Worm (Caenorhabditis elegans) whole organism, mixed stage, embryonic: ENCODE results near the gene lnp-1.
A peak's percentile ranks its signal among the peaks of the same experiment; 100 is the strongest.

ENCODE experiments used
- bed-3 ChIP-seq: fragments of 200-800 bp; sonication (Bioruptor generic); optimal IDR thresholded peaks from 3 replicates; lab custom pipeline; 2018; ENCODE audit warnings: mild to moderate bottlenecking, missing genetic modification characterization, moderate library complexity, missing compliant biosample characterization
- blmp-1 ChIP-seq: fragments of 150-350 bp; optimal IDR thresholded peaks from 2 replicates; lab custom pipeline; 2014; ENCODE audit warnings: missing biosample characterization, missing genetic modification characterization
- ceh-39 ChIP-seq: fragments of 150-350 bp; optimal IDR thresholded peaks from 2 replicates; lab custom pipeline; 2014; ENCODE audit warnings: missing biosample characterization, missing genetic modification characterization
- ceh-43 ChIP-seq: fragments of 200-800 bp; sonication (Bioruptor generic); optimal IDR thresholded peaks from 2 replicates; lab custom pipeline; 2018; ENCODE audit warnings: mild to moderate bottlenecking, missing genetic modification characterization, moderate library complexity, missing compliant biosample characterization
- ceh-83 ChIP-seq: fragments of 200-800 bp; sonication (Bioruptor generic); optimal IDR thresholded peaks from 2 replicates; lab custom pipeline; 2018; ENCODE audit warnings: mild to moderate bottlenecking, missing genetic modification characterization, missing compliant biosample characterization
- ces-1 ChIP-seq: fragments of 150-350 bp; optimal IDR thresholded peaks from 2 replicates; lab custom pipeline; 2014; ENCODE audit warnings: missing biosample characterization, missing genetic modification reagents, missing genetic modification characterization
- cnd-1 ChIP-seq: fragments of 200-800 bp; sonication (Bioruptor generic); optimal IDR thresholded peaks from 2 replicates; lab custom pipeline; 2018; ENCODE audit warnings: mild to moderate bottlenecking, missing genetic modification characterization, missing compliant biosample characterization
- drap-1 ChIP-seq: fragments of 200-800 bp; sonication (Bioruptor generic); optimal IDR thresholded peaks from 3 replicates; lab custom pipeline; 2018; ENCODE audit warnings: mild to moderate bottlenecking, missing genetic modification characterization, missing compliant biosample characterization
- elt-1 ChIP-seq: sonication (generic microtip); optimal IDR thresholded peaks from 2 replicates; lab custom pipeline; 2017; ENCODE audit warnings: missing genetic modification characterization, mild to moderate bottlenecking, missing compliant biosample characterization, antibody characterized with exemption, moderate library complexity, borderline replicate concordance; ENCODE audit not compliant: insufficient read depth
- flh-1 ChIP-seq: fragments of 200-800 bp; sonication (Bioruptor generic); optimal IDR thresholded peaks from 2 replicates; lab custom pipeline; 2018; ENCODE audit warnings: mild to moderate bottlenecking, missing genetic modification characterization, moderate library complexity, missing compliant biosample characterization
- ham-2 ChIP-seq: fragments of 200-800 bp; sonication (Bioruptor generic); optimal IDR thresholded peaks from 2 replicates; lab custom pipeline; 2018; ENCODE audit warnings: mild to moderate bottlenecking, missing genetic modification characterization, missing compliant biosample characterization
- hlh-1 ChIP-seq: fragments of 150-350 bp; optimal IDR thresholded peaks from 2 replicates; lab custom pipeline; 2014; ENCODE audit warnings: missing biosample characterization, missing genetic modification reagents, missing genetic modification characterization
- lin-13 ChIP-seq: fragments of 150-350 bp; optimal IDR thresholded peaks from 2 replicates; lab custom pipeline; 2014; ENCODE audit warnings: missing biosample characterization, missing genetic modification characterization
- lin-32 ChIP-seq: fragments of 200-800 bp; sonication (Bioruptor generic); optimal IDR thresholded peaks from 2 replicates; lab custom pipeline; 2018; ENCODE audit warnings: mild to moderate bottlenecking, missing genetic modification characterization, missing compliant biosample characterization
- lsy-2 ChIP-seq: fragments of 150-350 bp; optimal IDR thresholded peaks from 2 replicates; lab custom pipeline; 2014; ENCODE audit warnings: missing biosample characterization, missing genetic modification characterization
- mab-5 ChIP-seq: fragments of 150-350 bp; optimal IDR thresholded peaks from 2 replicates; lab custom pipeline; 2014; ENCODE audit warnings: missing biosample characterization, missing genetic modification characterization
- mls-2 ChIP-seq: sonication (generic microtip); optimal IDR thresholded peaks from 2 replicates; lab custom pipeline; 2016; ENCODE audit warnings: mild to moderate bottlenecking, missing genetic modification characterization, moderate library complexity, missing compliant biosample characterization
- nhr-28 ChIP-seq: fragments of 150-350 bp; optimal IDR thresholded peaks from 2 replicates; lab custom pipeline; 2014; ENCODE audit warnings: missing biosample characterization, missing genetic modification characterization
- pha-4 ChIP-seq: fragments of 150-350 bp; optimal IDR thresholded peaks from 2 replicates; lab custom pipeline; 2018; ENCODE audit warnings: missing biosample characterization, missing genetic modification reagents, missing genetic modification characterization
- snpc-4 ChIP-seq: fragments of 150-350 bp; optimal IDR thresholded peaks from 2 replicates; lab custom pipeline; 2014; ENCODE audit warnings: missing biosample characterization, missing genetic modification characterization
- sptf-1 ChIP-seq: sonication (generic microtip); optimal IDR thresholded peaks from 2 replicates; lab custom pipeline; 2017; ENCODE audit warnings: mild to moderate bottlenecking, missing genetic modification characterization, moderate library complexity, missing compliant biosample characterization
- tbx-8 ChIP-seq: fragments of 200-800 bp; sonication (Bioruptor generic); optimal IDR thresholded peaks from 2 replicates; lab custom pipeline; 2018; ENCODE audit warnings: mild to moderate bottlenecking, missing genetic modification characterization, moderate library complexity, missing compliant biosample characterization
- unc-120 ChIP-seq: sonication (generic microtip); optimal IDR thresholded peaks from 2 replicates; lab custom pipeline; 2017; ENCODE audit warnings: missing genetic modification characterization, missing compliant biosample characterization; ENCODE audit not compliant: poor library complexity, severe bottlenecking
- unc-39 ChIP-seq: fragments of 150-350 bp; optimal IDR thresholded peaks from 2 replicates; lab custom pipeline; 2014; ENCODE audit warnings: missing biosample characterization, missing genetic modification characterization
- unc-62 ChIP-seq: fragments of 150-350 bp; optimal IDR thresholded peaks from 2 replicates; lab custom pipeline; 2014; ENCODE audit warnings: missing biosample characterization, missing genetic modification reagents, missing genetic modification characterization
- ztf-11 ChIP-seq: fragments of 150-350 bp; optimal IDR thresholded peaks from 2 replicates; lab custom pipeline; 2014; ENCODE audit warnings: missing biosample characterization, missing genetic modification characterization

The lnp-1 gene

ce11 chrX:4564717-4565316 lies 23.7 kb upstream of the lnp-1 start, which contains the start of gene amt-4:
Gene amt-4 (plus strand): TSS chrX:4565302.
- TF ChIP-seq elt-1 (no peak), ces-1 (GFP tag; lab: Kevin White, UChicago) (no peak)
- TF ChIP-seq, all 35 proteins: peak for 0

- TF ChIP-seq nhr-28 (tag; lab: Kevin White, UChicago): no peak
- TF ChIP-seq lin-32: no peak
- TF ChIP-seq mls-2 (tag; lab: Kevin White, UChicago): no peak
- no peak for TF ChIP-seq mab-5 (tag; lab: Kevin White, UChicago)
- TF ChIP-seq lsy-2: no peak
- no peak for TF ChIP-seq unc-62
- no peak for TF ChIP-seq ceh-39
- no peak for TF ChIP-seq drap-1 (GFP tag; lab: Kevin White, UChicago)
- no peak for TF ChIP-seq bed-3 (GFP tag; lab: Kevin White, UChicago)
- TF ChIP-seq unc-120 (tag; lab: Kevin White, UChicago): no peak
- TF ChIP-seq elt-1: no peak
- TF ChIP-seq, all 35 proteins: peak for 0
Observed at ce11 chrX:4567110-4567509, 21.5 kb upstream of the lnp-1 start.

DNA sequence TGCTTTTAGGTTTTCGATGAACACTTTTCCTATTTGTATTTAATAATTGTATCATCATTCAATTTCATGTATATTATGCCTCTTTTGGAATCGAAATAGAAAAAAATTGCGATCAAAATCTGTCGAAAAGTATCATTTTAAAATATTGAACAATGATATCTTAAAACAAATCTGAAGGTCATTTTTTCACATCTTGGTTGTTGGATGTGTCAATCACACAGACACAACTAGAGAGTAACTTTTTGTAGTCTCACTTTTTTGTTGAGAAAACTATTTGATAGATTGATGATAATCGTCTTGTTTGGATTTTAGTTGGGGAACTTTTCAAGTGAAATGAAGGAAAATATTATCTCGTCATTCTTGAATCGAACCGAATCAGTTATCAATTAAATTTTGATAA lies 19.3 kb upstream of the lnp-1 start:
- TF ChIP-seq ceh-83 (GFP tag; lab: Kevin White, UChicago) (no peak), unc-39 (tag; lab: Kevin White, UChicago) (no peak), ceh-39 (no peak), blmp-1 (no peak), cnd-1 (tag; lab: Kevin White, UChicago) (no peak), bed-3 (GFP tag; lab: Kevin White, UChicago) (no peak), tbx-8 (GFP tag; lab: Kevin White, UChicago) (no peak), mls-2 (tag; lab: Kevin White, UChicago) (no peak), unc-120 (tag; lab: Kevin White, UChicago) (no peak), ceh-43 (GFP tag; lab: Kevin White, UChicago) (no peak), lin-32 (no peak), snpc-4 (tag; lab: Kevin White, UChicago) (no peak), lin-13 (no peak), pha-4 (tag; lab: Kevin White, UChicago) (no peak), hlh-1 (no peak), sptf-1 (tag; lab: Kevin White, UChicago) (no peak)

DNA sequence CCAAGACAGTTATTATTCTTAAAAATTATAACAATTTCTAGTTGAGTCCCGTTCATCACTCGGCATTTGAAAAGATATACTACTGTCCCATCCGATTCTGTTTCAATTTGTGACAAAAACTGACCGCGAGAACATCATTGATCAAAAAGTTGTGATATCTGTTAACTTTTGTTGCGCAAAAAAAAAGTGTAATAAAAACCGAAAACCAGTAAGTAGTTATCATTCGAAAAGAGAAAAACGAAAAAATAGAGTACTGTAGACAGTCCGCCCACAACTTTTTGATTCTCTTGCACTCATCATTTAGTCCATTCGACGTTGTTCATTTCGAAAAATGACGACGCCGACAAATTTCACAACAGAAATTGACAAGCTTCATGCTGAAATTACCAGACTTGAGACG lies 17.4 kb upstream of the lnp-1 start, which contains the start of gene amt-1:
TSS of gene amt-1 (plus strand) at position 301 of the 400 bp plus-strand sequence.
- TF ChIP-seq pha-4 (tag; lab: Kevin White, UChicago): no peak
- TF ChIP-seq unc-39 (tag; lab: Kevin White, UChicago): no peak
- no peak for TF ChIP-seq drap-1 (GFP tag; lab: Kevin White, UChicago)
- no peak for TF ChIP-seq flh-1 (GFP tag; lab: Kevin White, UChicago)
- TF ChIP-seq ces-1 (GFP tag; lab: Kevin White, UChicago): no peak
- no peak for TF ChIP-seq ham-2

ce11 chrX:4574873-4575272 lies 13.7 kb upstream of the lnp-1 start:
- TF ChIP-seq snpc-4 (tag; lab: Kevin White, UChicago) (no peak), ces-1 (GFP tag; lab: Kevin White, UChicago) (peak; percentile 68)

DNA sequence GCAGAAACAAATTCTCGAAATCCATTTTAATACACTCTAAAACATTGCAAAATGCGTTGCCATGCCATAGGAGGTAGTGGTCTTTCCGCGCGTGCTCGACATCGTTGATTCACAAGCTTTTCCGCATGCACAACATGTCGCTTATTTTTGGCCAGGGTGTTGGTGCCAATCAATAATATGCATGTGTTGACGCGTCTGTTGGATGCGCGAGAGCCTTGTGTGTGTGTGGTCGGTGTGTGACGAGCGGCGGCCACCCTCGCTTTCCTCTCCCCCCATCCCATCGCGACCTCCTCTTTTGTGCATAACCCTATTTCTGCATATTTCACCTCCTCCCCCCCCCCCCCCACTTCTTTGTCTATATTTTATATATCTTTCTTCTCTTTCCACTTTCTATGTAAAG lies 12.3 kb upstream of the lnp-1 start:
- TF ChIP-seq unc-62: no peak
- TF ChIP-seq cnd-1 (tag; lab: Kevin White, UChicago): peak; percentile 52
- TF ChIP-seq unc-120 (tag; lab: Kevin White, UChicago): no peak
- peak; percentile 71 for TF ChIP-seq mls-2 (tag; lab: Kevin White, UChicago)
- no peak for TF ChIP-seq ceh-43 (GFP tag; lab: Kevin White, UChicago)
- TF ChIP-seq ces-1 (GFP tag; lab: Kevin White, UChicago): peak; percentile 37
- TF ChIP-seq sptf-1 (tag; lab: Kevin White, UChicago): peak; percentile 69
- TF ChIP-seq bed-3 (GFP tag; lab: Kevin White, UChicago): no peak
- TF ChIP-seq flh-1 (GFP tag; lab: Kevin White, UChicago): no peak
- no peak for TF ChIP-seq ztf-11 (tag; lab: Kevin White, UChicago)
- peak; percentile 17 for TF ChIP-seq drap-1 (GFP tag; lab: Kevin White, UChicago)
- TF ChIP-seq, all 35 proteins: peak for 5
